Worm (Caenorhabditis elegans) whole organism, L1 larva: Measurements from ENCODE around the gene K11H12.3.

ENCODE experiments used
- C04F5.9 ChIP-seq: sonication (generic microtip); optimal IDR thresholded peaks from 2 replicates; lab custom pipeline; 2016; ENCODE audit warnings: missing genetic modification characterization, missing compliant biosample characterization
- C16A3.4 ChIP-seq: fragments of 150-350 bp; optimal IDR thresholded peaks from 2 replicates; lab custom pipeline; 2014; ENCODE audit warnings: missing biosample characterization, missing genetic modification characterization
- F16B12.6 ChIP-seq: fragments of 150-350 bp; optimal IDR thresholded peaks from 2 replicates; lab custom pipeline; 2014; ENCODE audit warnings: missing biosample characterization, missing genetic modification characterization
- Y116A8C.19 ChIP-seq: sonication (generic microtip); optimal IDR thresholded peaks from 2 replicates; lab custom pipeline; 2016; ENCODE audit warnings: missing compliant biosample characterization, missing genetic modification characterization, borderline replicate concordance
- aha-1 ChIP-seq: fragments of 150-350 bp; optimal IDR thresholded peaks from 2 replicates; lab custom pipeline; 2014; ENCODE audit warnings: missing biosample characterization, missing genetic modification characterization
- aly-2 ChIP-seq: fragments of 150-350 bp; optimal IDR thresholded peaks from 2 replicates; lab custom pipeline; 2014; ENCODE audit warnings: missing biosample characterization, missing genetic modification characterization
- ama-1 ChIP-seq: fragments of 150-350 bp; optimal IDR thresholded peaks from 2 replicates; lab custom pipeline; 2014
- ceh-63 ChIP-seq: fragments of 200-800 bp; sonication (Bioruptor generic); optimal IDR thresholded peaks from 2 replicates; lab custom pipeline; 2018; ENCODE audit warnings: mild to moderate bottlenecking, missing genetic modification characterization, missing compliant biosample characterization
- ceh-82 ChIP-seq, 3 experiments: fragments of 150-350 bp in 1 of 3; sonication (generic microtip) in 2 of 3; optimal IDR thresholded peaks; 2 replicates each; lab custom pipeline; 2014 to 2017; ENCODE audit warnings: missing biosample characterization in 3 of 3, missing genetic modification characterization in 3 of 3
- ceh-90 ChIP-seq: sonication (generic microtip); optimal IDR thresholded peaks from 2 replicates; lab custom pipeline; 2016; ENCODE audit warnings: missing genetic modification characterization, missing compliant biosample characterization
- ces-1 ChIP-seq: fragments of 150-350 bp; optimal IDR thresholded peaks from 2 replicates; lab custom pipeline; 2014; ENCODE audit warnings: missing biosample characterization, missing genetic modification reagents, missing genetic modification characterization
- dpl-1 ChIP-seq, 3 experiments: fragments of 150-350 bp in 2 of 3; sonication (generic microtip) in 1 of 3; optimal IDR thresholded peaks; 2 replicates each; lab custom pipeline; 2014 to 2017; ENCODE audit warnings: missing biosample characterization in 3 of 3, missing genetic modification characterization in 3 of 3, missing genetic modification reagents in 3 of 3
- efl-3 ChIP-seq: fragments of 200-800 bp; sonication (Bioruptor generic); optimal IDR thresholded peaks from 2 replicates; lab custom pipeline; 2018; ENCODE audit warnings: mild to moderate bottlenecking, missing genetic modification characterization, missing compliant biosample characterization
- egl-27 ChIP-seq, 2 experiments: fragments of 150-350 bp in 1 of 2; sonication (generic microtip); optimal IDR thresholded peaks; 3 replicates each; lab custom pipeline; 2017 to 2018; ENCODE audit warnings: missing biosample characterization in 2 of 2, missing genetic modification characterization in 2 of 2, missing genetic modification reagents in 2 of 2
- elt-2 ChIP-seq: sonication (generic microtip); optimal IDR thresholded peaks from 2 replicates; lab custom pipeline; 2016; ENCODE audit warnings: missing genetic modification characterization, mild to moderate bottlenecking, inconsistent platforms, missing compliant biosample characterization, missing genetic modification reagents
- elt-3 ChIP-seq, 6 experiments: fragments of 150-350 bp in 1 of 6; sonication (generic microtip); optimal IDR thresholded peaks; 2 replicates each; lab custom pipeline; 2017 to 2018; ENCODE audit warnings: missing biosample characterization in 6 of 6, missing genetic modification characterization in 6 of 6, inconsistent platforms in 1 of 6
- fkh-4 ChIP-seq: sonication (generic microtip); optimal IDR thresholded peaks from 2 replicates; lab custom pipeline; 2016; ENCODE audit warnings: missing compliant biosample characterization, missing genetic modification characterization, borderline replicate concordance
- fos-1 ChIP-seq: fragments of 150-350 bp; optimal IDR thresholded peaks from 2 replicates; lab custom pipeline; 2014; ENCODE audit warnings: missing biosample characterization, missing genetic modification characterization
- hpl-2 ChIP-seq: fragments of 150-350 bp; optimal IDR thresholded peaks from 2 replicates; lab custom pipeline; 2014; ENCODE audit warnings: missing biosample characterization, missing genetic modification reagents, missing genetic modification characterization
- isw-1 ChIP-seq: fragments of 200-800 bp; sonication (Bioruptor generic); IDR thresholded peaks from 2 replicates; pipeline ENCODE4 v1.3.6; 2022; ENCODE audit warnings: missing genetic modification characterization, missing compliant biosample characterization
- lin-13 ChIP-seq: fragments of 150-350 bp; optimal IDR thresholded peaks from 2 replicates; lab custom pipeline; 2014; ENCODE audit warnings: missing biosample characterization, missing genetic modification reagents, missing genetic modification characterization
- lin-14 ChIP-seq: fragments of 200-800 bp; sonication (Bioruptor generic); optimal IDR thresholded peaks from 2 replicates; lab custom pipeline; 2018; ENCODE audit warnings: mild to moderate bottlenecking, missing genetic modification characterization, moderate library complexity, missing compliant biosample characterization
- lin-15B ChIP-seq: fragments of 150-350 bp; sonication (generic microtip); optimal IDR thresholded peaks from 3 replicates; lab custom pipeline; 2014; ENCODE audit warnings: missing biosample characterization, missing genetic modification characterization
- lin-35 ChIP-seq, 2 experiments: fragments of 150-350 bp; optimal IDR thresholded peaks; 2 replicates each; lab custom pipeline; 2014; ENCODE audit warnings: missing biosample characterization in 2 of 2, missing genetic modification characterization in 2 of 2, missing genetic modification reagents in 2 of 2
- lsy-2 ChIP-seq, 2 experiments: fragments of 150-350 bp; optimal IDR thresholded peaks; 2 replicates each; lab custom pipeline; 2014; ENCODE audit warnings: missing biosample characterization in 2 of 2, missing genetic modification characterization in 2 of 2
- mep-1 ChIP-seq: fragments of 150-350 bp; optimal IDR thresholded peaks from 2 replicates; lab custom pipeline; 2014; ENCODE audit warnings: missing biosample characterization, missing genetic modification characterization
- nhr-12 ChIP-seq: sonication (generic microtip); optimal IDR thresholded peaks from 2 replicates; lab custom pipeline; 2017; ENCODE audit warnings: missing biosample characterization, missing genetic modification characterization
- nhr-19 ChIP-seq: fragments of 200-800 bp; sonication (Bioruptor generic); conservative IDR thresholded peaks from 2 replicates; pipeline ENCODE4 v1.3.6; 2022; ENCODE audit warnings: missing genetic modification characterization, missing compliant biosample characterization
- nhr-28 ChIP-seq: fragments of 150-350 bp; optimal IDR thresholded peaks from 2 replicates; lab custom pipeline; 2014; ENCODE audit warnings: missing biosample characterization, missing genetic modification characterization
- nhr-47 ChIP-seq: sonication (generic microtip); optimal IDR thresholded peaks from 2 replicates; lab custom pipeline; 2016; ENCODE audit warnings: mild to moderate bottlenecking, missing genetic modification characterization, moderate library complexity, missing compliant biosample characterization
- nhr-76 ChIP-seq: sonication (generic microtip); optimal IDR thresholded peaks from 2 replicates; lab custom pipeline; 2017; ENCODE audit warnings: missing biosample characterization, missing genetic modification characterization
- nhr-77 ChIP-seq: fragments of 150-350 bp; optimal IDR thresholded peaks from 2 replicates; lab custom pipeline; 2014; ENCODE audit warnings: missing biosample characterization, missing genetic modification characterization
- nhr-85 ChIP-seq: sonication (generic microtip); peaks from one replicate; lab custom pipeline; 2016; ENCODE audit warnings: missing genetic modification characterization, inconsistent platforms, missing compliant biosample characterization
- nhr-90 ChIP-seq: sonication (generic microtip); optimal IDR thresholded peaks from 2 replicates; lab custom pipeline; 2016; ENCODE audit warnings: mild to moderate bottlenecking, missing genetic modification characterization, missing compliant biosample characterization; ENCODE audit not compliant: poor library complexity
- pag-3 ChIP-seq: sonication (generic microtip); optimal IDR thresholded peaks from 2 replicates; lab custom pipeline; 2017; ENCODE audit warnings: missing genetic modification characterization, mild to moderate bottlenecking, missing compliant biosample characterization, antibody characterized with exemption, borderline replicate concordance; ENCODE audit not compliant: insufficient read depth
- pqm-1 ChIP-seq: sonication (generic microtip); optimal IDR thresholded peaks from 3 replicates; lab custom pipeline; 2017; ENCODE audit warnings: missing biosample characterization, missing genetic modification characterization
- rnt-1 ChIP-seq: sonication (generic microtip); optimal IDR thresholded peaks from 2 replicates; lab custom pipeline; 2016; ENCODE audit warnings: mild to moderate bottlenecking, missing genetic modification characterization, moderate library complexity, missing compliant biosample characterization
- snpc-4 ChIP-seq: fragments of 150-350 bp; optimal IDR thresholded peaks from 2 replicates; lab custom pipeline; 2014; ENCODE audit warnings: missing biosample characterization, missing genetic modification characterization
- sptf-1 ChIP-seq: fragments of 150-350 bp; optimal IDR thresholded peaks from 2 replicates; lab custom pipeline; 2014; ENCODE audit warnings: missing biosample characterization, missing genetic modification characterization
- sup-37 ChIP-seq: fragments of 200-800 bp; sonication (Bioruptor generic); optimal IDR thresholded peaks from 2 replicates; lab custom pipeline; 2018; ENCODE audit warnings: mild to moderate bottlenecking, missing genetic modification characterization, missing compliant biosample characterization
- unc-30 ChIP-seq: sonication (generic microtip); optimal IDR thresholded peaks from 2 replicates; lab custom pipeline; 2017; ENCODE audit warnings: missing biosample characterization, missing genetic modification characterization
- unc-62 ChIP-seq: fragments of 150-350 bp; optimal IDR thresholded peaks from 2 replicates; lab custom pipeline; 2014; ENCODE audit warnings: missing biosample characterization, missing genetic modification reagents, missing genetic modification characterization
- unc-86 ChIP-seq: sonication (generic microtip); optimal IDR thresholded peaks from 2 replicates; lab custom pipeline; 2016; ENCODE audit warnings: missing genetic modification characterization, missing compliant biosample characterization
- vab-15 ChIP-seq: sonication (generic microtip); optimal IDR thresholded peaks from 2 replicates; lab custom pipeline; 2017; ENCODE audit warnings: missing genotype, mild to moderate bottlenecking, missing genetic modification characterization, missing compliant biosample characterization
- xbp-1 ChIP-seq: sonication (generic microtip); optimal IDR thresholded peaks from 2 replicates; lab custom pipeline; 2016; ENCODE audit warnings: missing genetic modification characterization, missing compliant biosample characterization
- zag-1 ChIP-seq: fragments of 150-350 bp; optimal IDR thresholded peaks from 2 replicates; lab custom pipeline; 2014; ENCODE audit warnings: missing biosample characterization, missing genetic modification characterization
- zip-4 ChIP-seq: fragments of 200-800 bp; sonication (Bioruptor generic); optimal IDR thresholded peaks from 2 replicates; lab custom pipeline; 2018; ENCODE audit warnings: mild to moderate bottlenecking, missing genetic modification characterization, moderate library complexity, missing compliant biosample characterization
- ztf-4 ChIP-seq: fragments of 150-350 bp; optimal IDR thresholded peaks from 2 replicates; lab custom pipeline; 2014; ENCODE audit warnings: missing biosample characterization, missing genetic modification characterization

Gene K11H12.3

DNA sequence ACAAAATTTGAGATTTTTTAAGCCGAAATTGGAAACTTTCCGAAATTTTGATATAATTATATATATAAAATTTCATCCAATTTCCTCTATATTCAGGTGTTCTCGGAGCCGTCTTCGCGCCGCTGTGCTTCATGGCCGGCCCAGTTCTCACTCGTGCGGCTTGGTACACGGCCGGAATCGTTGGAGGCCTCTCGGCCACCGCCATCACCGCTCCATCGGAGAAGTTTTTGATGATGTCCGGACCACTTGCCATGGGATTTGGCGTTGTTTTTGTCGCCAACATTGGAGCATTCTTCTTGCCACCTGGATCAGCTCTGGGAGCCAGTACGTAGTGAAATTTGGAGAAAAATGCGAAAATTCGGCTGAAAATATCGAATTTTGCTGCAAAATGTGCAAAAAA is 16.2 kb downstream of the K11H12.3 start:
- no peak for TF ChIP-seq nhr-28 (tag; lab: Kevin White, UChicago)
- TF ChIP-seq lin-14 (GFP tag; lab: Kevin White, UChicago): no peak
- TF ChIP-seq ztf-4 (tag; lab: Kevin White, UChicago): no peak
- TF ChIP-seq sptf-1: no peak
- TF ChIP-seq nhr-12 (tag; lab: Kevin White, UChicago): no peak
- no peak for TF ChIP-seq lin-35 (GFP tag; optimal IDR thresholded peaks at IDR 0.05; lab: Kevin White, UChicago)
- TF ChIP-seq, all 84 proteins: peak for 0

DNA sequence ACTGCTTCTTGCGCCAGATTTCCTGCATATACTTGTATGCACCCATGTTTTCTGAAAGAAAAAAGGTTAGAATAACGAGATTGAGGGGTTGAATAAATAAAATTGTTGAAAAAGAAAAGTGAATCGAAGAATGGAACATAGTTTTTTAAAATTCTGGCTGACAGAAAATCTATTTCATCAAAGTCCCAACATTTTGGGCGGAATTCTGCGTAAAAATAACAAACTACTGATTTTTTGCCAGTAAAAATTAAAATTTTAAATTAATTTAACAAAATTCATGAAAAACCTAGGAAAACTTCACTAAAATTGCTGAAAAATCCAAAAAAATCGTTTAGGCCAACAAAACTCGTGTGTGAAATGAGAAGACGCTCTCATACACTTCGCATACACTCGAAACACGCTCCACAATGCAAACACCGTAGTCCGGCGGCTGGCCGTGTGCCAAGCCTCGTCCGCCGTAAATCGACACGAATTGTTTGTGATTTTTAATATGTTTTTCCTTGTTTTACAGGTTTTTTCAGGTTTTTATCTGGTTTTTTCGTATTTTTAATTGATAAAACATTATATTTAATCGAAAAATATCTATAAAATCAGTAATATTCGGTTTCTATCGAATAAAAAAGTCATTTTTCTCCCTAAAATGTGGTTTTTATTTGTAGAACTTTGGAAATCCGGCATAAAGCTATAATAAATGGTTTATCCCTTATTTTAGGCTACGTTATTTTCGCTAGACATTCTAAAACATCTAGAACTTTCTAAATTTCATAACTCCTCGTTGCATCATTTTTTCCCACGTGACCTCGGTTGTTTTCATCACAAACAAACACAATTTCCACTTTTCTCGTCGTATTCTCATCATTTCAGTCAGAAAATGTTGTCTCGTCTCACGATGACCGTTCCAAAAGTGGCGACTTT is 18.5 kb downstream of the K11H12.3 start, which contains the start of the genes rpl-15 and K11H12.8:
TSS of gene rpl-15 (minus strand) at position 51 of the 915 bp plus-strand sequence.
TSS of gene K11H12.8 (plus strand) at position 865 of the 915 bp plus-strand sequence.
- TF ChIP-seq isw-1 (GFP tag; lab: Robert Waterston, UW) (peak; percentile 99), mep-1 (peak; percentile 100), nhr-76 (tag; lab: Kevin White, UChicago) (peak; percentile 93), lin-13 (peak; percentile 100), fkh-4 (tag; lab: Kevin White, UChicago) (peak; percentile 95), sup-37 (GFP tag; lab: Kevin White, UChicago) (peak; percentile 99), nhr-47 (tag; lab: Kevin White, UChicago) (peak; percentile 100), nhr-28 (tag; lab: Kevin White, UChicago) (peak; percentile 33), C16A3.4 (tag; lab: Kevin White, UChicago) (peak; percentile 100), zag-1 (tag; lab: Kevin White, UChicago) (peak; percentile 97), nhr-85 (peak; percentile 100), Y116A8C.19 (tag; lab: Kevin White, UChicago) (peak; percentile 80), elt-3 (tag; optimal IDR thresholded peaks at IDR 0.05; lab: Kevin White, UChicago) (peak; percentile 99 to 100 (median 100)), nhr-19 (GFP tag; lab: Robert Waterston, UW) (peak; percentile 100), ama-1 (lab: Kevin White, UChicago) (peak; percentile 91), ceh-90 (tag; lab: Kevin White, UChicago) (peak; percentile 80), egl-27 (tag; optimal IDR thresholded peaks at IDR 0.05; lab: Kevin White, UChicago) (peak; percentile 44 to 98), dpl-1 (GFP tag; optimal IDR thresholded peaks at IDR 0.05; lab: Kevin White, UChicago) (peak; percentile 93 to 95 (median 94)), F16B12.6 (tag; lab: Kevin White, UChicago) (peak; percentile 78), lsy-2 (tag; optimal IDR thresholded peaks at IDR 0.05; lab: Kevin White, UChicago) (peak; percentile 100), C04F5.9 (peak; percentile 98), unc-86 (peak; percentile 99), elt-2 (tag; lab: Kevin White, UChicago) (peak; percentile 97), nhr-90 (peak; percentile 100), zip-4 (GFP tag; lab: Kevin White, UChicago) (peak; percentile 97), vab-15 (tag; lab: Kevin White, UChicago) (peak; percentile 99), aly-2 (peak; percentile 98), rnt-1 (tag; lab: Kevin White, UChicago) (peak; percentile 100), sptf-1 (no peak), unc-62 (GFP tag; lab: Kevin White, UChicago) (peak; percentile 83), hpl-2 (GFP tag; lab: Kevin White, UChicago) (peak; percentile 96), ces-1 (GFP tag; lab: Kevin White, UChicago) (peak; percentile 82), unc-30 (tag; lab: Kevin White, UChicago) (no peak), fos-1 (tag; lab: Kevin White, UChicago) (peak; percentile 98), pag-3 (peak; percentile 88), snpc-4 (tag; lab: Kevin White, UChicago) (peak; percentile 97), ztf-4 (tag; lab: Kevin White, UChicago) (peak; percentile 100), ceh-63 (GFP tag; lab: Kevin White, UChicago) (peak; percentile 93), xbp-1 (tag; lab: Kevin White, UChicago) (peak; percentile 99), pqm-1 (tag; lab: Kevin White, UChicago) (peak; percentile 89), nhr-77 (tag; lab: Kevin White, UChicago) (peak; percentile 100), efl-3 (GFP tag; lab: Kevin White, UChicago) (peak; percentile 86), lin-15B (tag; lab: Kevin White, UChicago) (peak; percentile 98), ceh-82 (tag; optimal IDR thresholded peaks at IDR 0.05; lab: Kevin White, UChicago) (peak; percentile 100), aha-1 (peak; percentile 99)
